Fruit fly (Drosophila melanogaster) whole organism, embryonic: ENCODE measurements around the gene AstA.

Experiments used
- CG10267 ChIP-seq: fragments of 200-800 bp; sonication (Bioruptor generic); optimal IDR thresholded peaks from 2 replicates; lab custom pipeline; 2018; ENCODE audit warnings: missing biosample characterization, mild to moderate bottlenecking, missing genetic modification characterization, moderate library complexity
- CG12659 ChIP-seq: fragments of 200-800 bp; sonication (Bioruptor generic); optimal IDR thresholded peaks from 3 replicates; lab custom pipeline; 2017; ENCODE audit warnings: mild to moderate bottlenecking, missing biosample characterization, missing genetic modification reagents, missing genetic modification characterization
- CG15514 ChIP-seq: fragments of 200-800 bp; sonication (Bioruptor generic); optimal IDR thresholded peaks from 3 replicates; lab custom pipeline; 2017; ENCODE audit warnings: missing biosample characterization, missing genetic modification characterization, mild to moderate bottlenecking, moderate library complexity, missing genetic modification reagents
- CG17186 ChIP-seq: fragments of 200-800 bp; sonication (Bioruptor generic); optimal IDR thresholded peaks from 3 replicates; lab custom pipeline; 2017; ENCODE audit warnings: missing biosample characterization, missing genetic modification reagents, missing genetic modification characterization
- CG17612 ChIP-seq: fragments of 200-800 bp; sonication (Bioruptor generic); IDR thresholded peaks from 2 replicates; pipeline ENCODE4 v1.3.6; 2022; ENCODE audit warnings: missing biosample characterization, missing genetic modification characterization
- CG2116 ChIP-seq: fragments of 200-800 bp; sonication (Bioruptor generic); optimal IDR thresholded peaks from 3 replicates; lab custom pipeline; 2018; ENCODE audit warnings: missing biosample characterization, mild to moderate bottlenecking, missing genetic modification characterization
- CG4424 ChIP-seq: fragments of 200-800 bp; sonication (Bioruptor generic); optimal IDR thresholded peaks from 3 replicates; lab custom pipeline; 2016; ENCODE audit warnings: missing biosample characterization, missing genetic modification characterization
- CG4820 ChIP-seq: fragments of 200-800 bp; sonication (Bioruptor generic); optimal IDR thresholded peaks from 3 replicates; lab custom pipeline; 2016; ENCODE audit warnings: missing biosample characterization, missing genetic modification characterization
- CG6175 ChIP-seq: fragments of 200-800 bp; sonication (Bioruptor generic); IDR thresholded peaks from 3 replicates; pipeline ENCODE4 v1.3.6; 2022; ENCODE audit warnings: missing biosample characterization, missing genetic modification characterization
- Deaf1 ChIP-seq: fragments of 200-800 bp; optimal IDR thresholded peaks from 3 replicates; lab custom pipeline; 2019; ENCODE audit warnings: missing biosample characterization, mild to moderate bottlenecking, missing genetic modification characterization, moderate library complexity
- Dll ChIP-seq: fragments of 200-800 bp; sonication (Bioruptor generic); IDR thresholded peaks from 4 replicates; pipeline ENCODE4 v1.3.6; 2022; ENCODE audit warnings: missing biosample characterization, missing genetic modification characterization; ENCODE audit not compliant: partially characterized antibody
- Doc3 ChIP-seq: fragments of 200-800 bp; sonication (Bioruptor generic); IDR thresholded peaks from 3 replicates; pipeline ENCODE4 v1.3.6; 2022; ENCODE audit warnings: missing biosample characterization, missing genetic modification characterization; ENCODE audit not compliant: partially characterized antibody
- Dref ChIP-seq: fragments of 200-800 bp; sonication (Bioruptor generic); IDR thresholded peaks from 2 replicates; pipeline ENCODE4 v1.3.6; 2022; ENCODE audit warnings: missing biosample characterization, missing genetic modification characterization
- E2f2 ChIP-seq: fragments of 200-800 bp; sonication (Bioruptor generic); IDR thresholded peaks from 2 replicates; pipeline ENCODE4 v1.3.6; 2022; ENCODE audit warnings: missing biosample characterization, missing genetic modification characterization
- Ets65A ChIP-seq: fragments of 200-800 bp; sonication (Bioruptor generic); peaks from one replicate; lab custom pipeline; 2016; ENCODE audit warnings: missing biosample characterization, missing genetic modification characterization
- H2.0 ChIP-seq: fragments of 200-800 bp; sonication (Bioruptor generic); IDR thresholded peaks from 2 replicates; pipeline ENCODE4 v1.3.6; 2022; ENCODE audit warnings: missing biosample characterization, missing genetic modification characterization
- Opbp ChIP-seq: fragments of 200-800 bp; sonication (Bioruptor generic); IDR thresholded peaks from 3 replicates; pipeline ENCODE4 v1.3.6; 2022; ENCODE audit warnings: missing biosample characterization, missing genetic modification characterization; ENCODE audit not compliant: partially characterized antibody
- Pdp1 ChIP-seq, 2 experiments: fragments of 200-800 bp; sonication (Bioruptor generic); optimal IDR thresholded peaks; 3 replicates each; lab custom pipeline; 2016; ENCODE audit warnings: missing biosample characterization in 2 of 2, missing genetic modification characterization in 2 of 2, mild to moderate bottlenecking in 1 of 2, moderate library complexity in 1 of 2
- Rfx ChIP-seq: fragments of 200-800 bp; sonication (Bioruptor generic); IDR thresholded peaks from 2 replicates; pipeline ENCODE4 v1.3.6; 2022; ENCODE audit warnings: missing biosample characterization, missing genetic modification characterization
- Scr ChIP-seq: fragments of 200-800 bp; sonication (Bioruptor generic); IDR thresholded peaks from 2 replicates; pipeline ENCODE4 v1.3.6; 2022; ENCODE audit warnings: missing biosample characterization, missing genetic modification characterization; ENCODE audit not compliant: partially characterized antibody
- Sin3A ChIP-seq: fragments of >200 bp; optimal IDR thresholded peaks from 2 replicates; lab custom pipeline; 2018
- Sry-δ ChIP-seq: fragments of 200-800 bp; sonication (Bioruptor generic); optimal IDR thresholded peaks from 2 replicates; lab custom pipeline; 2016; ENCODE audit warnings: missing biosample characterization, missing genetic modification characterization
- Xrp1 ChIP-seq: fragments of 200-800 bp; sonication (Bioruptor generic); IDR thresholded peaks from 2 replicates; pipeline ENCODE4 v1.3.6; 2022; ENCODE audit warnings: missing biosample characterization, missing genetic modification characterization
- ab ChIP-seq: fragments of 200-800 bp; sonication (Bioruptor generic); optimal IDR thresholded peaks from 2 replicates; lab custom pipeline; 2016; ENCODE audit warnings: missing biosample characterization, missing genetic modification characterization
- ato ChIP-seq: fragments of 200-800 bp; sonication (Bioruptor generic); IDR thresholded peaks from 2 replicates; pipeline ENCODE4 v1.3.6; 2022; ENCODE audit warnings: missing biosample characterization, missing genetic modification characterization; ENCODE audit not compliant: partially characterized antibody
- cas ChIP-seq: fragments of 200-800 bp; sonication (Bioruptor generic); IDR thresholded peaks from 2 replicates; pipeline ENCODE4 v1.3.6; 2022; ENCODE audit warnings: missing biosample characterization, missing genetic modification characterization
- gfzf ChIP-seq: fragments of 200-800 bp; sonication (Bioruptor generic); optimal IDR thresholded peaks from 2 replicates; lab custom pipeline; 2016; ENCODE audit warnings: missing biosample characterization, mild to moderate bottlenecking, missing genetic modification characterization, moderate library complexity
- gsb-n ChIP-seq: fragments of 200-800 bp; sonication (Bioruptor generic); optimal IDR thresholded peaks from 3 replicates; lab custom pipeline; 2018; ENCODE audit warnings: missing biosample characterization, mild to moderate bottlenecking, missing genetic modification characterization
- hbn ChIP-seq: fragments of 200-800 bp; sonication (Bioruptor generic); IDR thresholded peaks from 2 replicates; pipeline ENCODE4 v1.3.6; 2022; ENCODE audit warnings: missing biosample characterization, missing genetic modification characterization; ENCODE audit not compliant: partially characterized antibody
- inv ChIP-seq: fragments of 200-800 bp; sonication (Bioruptor generic); IDR thresholded peaks from 2 replicates; pipeline ENCODE4 v1.3.6; 2022; ENCODE audit warnings: missing biosample characterization, missing genetic modification characterization; ENCODE audit not compliant: partially characterized antibody
- klu ChIP-seq: fragments of 200-800 bp; sonication (Bioruptor generic); IDR thresholded peaks from 2 replicates; pipeline ENCODE4 v1.3.6; 2022; ENCODE audit warnings: missing biosample characterization, missing genetic modification characterization
- knrl ChIP-seq: fragments of 200-800 bp; sonication (Bioruptor generic); IDR thresholded peaks from 3 replicates; pipeline ENCODE4 v1.3.6; 2022; ENCODE audit warnings: missing biosample characterization, missing genetic modification characterization; ENCODE audit not compliant: partially characterized antibody
- org-1 ChIP-seq: fragments of 200-800 bp; sonication (Bioruptor generic); optimal IDR thresholded peaks from 2 replicates; lab custom pipeline; 2017; ENCODE audit warnings: missing biosample characterization, missing genetic modification characterization
- phol ChIP-seq: fragments of 200-800 bp; sonication (Bioruptor generic); optimal IDR thresholded peaks from 3 replicates; lab custom pipeline; 2018; ENCODE audit warnings: missing biosample characterization, mild to moderate bottlenecking, missing genetic modification characterization, moderate library complexity
- pzg ChIP-seq: fragments of 200-800 bp; sonication (Bioruptor generic); optimal IDR thresholded peaks from 3 replicates; lab custom pipeline; 2018; ENCODE audit warnings: missing biosample characterization, mild to moderate bottlenecking, missing genetic modification characterization, moderate library complexity
- scrt ChIP-seq: fragments of 200-800 bp; sonication (Bioruptor generic); optimal IDR thresholded peaks from 2 replicates; lab custom pipeline; 2018; ENCODE audit warnings: missing biosample characterization, mild to moderate bottlenecking, missing genetic modification characterization, moderate library complexity
- sd ChIP-seq: fragments of 200-800 bp; sonication (Bioruptor generic); optimal IDR thresholded peaks from 3 replicates; lab custom pipeline; 2018; ENCODE audit warnings: missing biosample characterization, mild to moderate bottlenecking, missing genetic modification characterization, moderate library complexity
- sens ChIP-seq: fragments of 200-800 bp; sonication (Bioruptor generic); peaks from one replicate; lab custom pipeline; 2016; ENCODE audit warnings: missing biosample characterization, missing genetic modification characterization
- seq ChIP-seq: fragments of 200-800 bp; sonication (Bioruptor generic); IDR thresholded peaks from 2 replicates; pipeline ENCODE4 v1.3.6; 2022; ENCODE audit warnings: missing biosample characterization, missing genetic modification characterization
- stwl ChIP-seq: fragments of 200-800 bp; sonication (Bioruptor generic); optimal IDR thresholded peaks from 3 replicates; lab custom pipeline; 2018; ENCODE audit warnings: missing biosample characterization, mild to moderate bottlenecking, missing genetic modification characterization, moderate library complexity
- tio ChIP-seq: fragments of 200-800 bp; sonication (Bioruptor generic); optimal IDR thresholded peaks from 2 replicates; lab custom pipeline; 2017; ENCODE audit warnings: missing biosample characterization, missing genetic modification characterization, inconsistent platforms
- vnd ChIP-seq: fragments of 200-800 bp; sonication (Bioruptor generic); IDR thresholded peaks from 3 replicates; pipeline ENCODE4 v1.3.6; 2022; ENCODE audit warnings: missing biosample characterization, missing genetic modification characterization; ENCODE audit not compliant: partially characterized antibody
- vvl ChIP-seq: fragments of 200-800 bp; sonication (Bioruptor generic); IDR thresholded peaks from 2 replicates; pipeline ENCODE4 v1.3.6; 2022; ENCODE audit warnings: missing biosample characterization, missing genetic modification characterization
- zen2 ChIP-seq: fragments of 200-800 bp; sonication (Bioruptor generic); IDR thresholded peaks from 3 replicates; pipeline ENCODE4 v1.3.6; 2022; ENCODE audit warnings: missing biosample characterization, missing genetic modification characterization; ENCODE audit not compliant: partially characterized antibody

Gene AstA

DNA sequence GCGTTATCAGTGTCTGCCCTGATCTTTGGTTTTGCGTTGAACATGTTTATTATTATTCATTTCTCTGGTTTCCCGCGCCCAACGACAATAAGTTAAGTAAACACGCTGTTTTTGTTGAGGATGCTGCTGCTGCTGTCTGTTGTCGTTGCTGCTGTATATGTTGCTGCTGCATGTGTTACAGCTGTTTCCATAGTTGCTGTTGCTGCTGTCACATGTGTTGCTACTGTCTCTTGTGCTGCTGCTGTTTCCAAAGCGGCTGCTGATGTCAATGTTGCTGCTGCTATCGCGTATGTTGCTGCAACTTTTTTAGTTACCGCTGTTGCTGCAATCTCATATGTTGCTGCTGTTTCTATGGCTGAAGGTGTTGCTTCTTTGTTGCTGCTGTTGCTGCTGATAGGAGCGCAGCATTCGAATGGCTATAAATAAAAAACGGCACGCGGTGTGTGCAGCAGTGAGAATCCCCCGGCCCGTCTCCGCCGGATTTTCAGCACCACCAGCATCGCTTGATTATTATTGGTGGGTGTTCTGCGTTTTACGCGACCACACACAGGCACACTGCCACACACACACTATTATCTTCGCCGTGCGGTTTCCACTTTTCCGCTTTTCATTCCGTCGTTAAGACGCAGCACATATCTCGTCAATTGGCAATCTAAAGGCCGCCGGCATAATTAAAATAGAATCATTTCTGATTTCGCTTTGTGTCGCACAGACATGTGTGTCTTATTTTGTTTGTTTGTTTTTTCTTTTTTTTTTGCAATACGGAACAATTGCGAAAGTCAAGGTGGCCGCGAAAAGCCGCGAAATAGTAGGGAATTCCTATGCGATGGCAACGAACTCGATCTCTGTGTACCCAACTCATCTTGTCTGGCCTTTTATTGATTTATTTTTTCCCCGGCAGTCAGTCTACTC, 44.2 kb downstream of the AstA start (continued):
- no peak for TF ChIP-seq cas
- TF ChIP-seq CG4820 (GFP tag; lab: Kevin White, UChicago) = no peak

dm6 chr3R:24719314-24720290, 45.3 kb downstream of the AstA start, which contains the start of the genes CG13630 and tok:
Gene CG13630 (minus strand): TSS chr3R:24719364.
Gene tok (plus strand): TSS chr3R:24719697.
- TF ChIP-seq CG10267 (tag; lab: Kevin White, UChicago) (peak; percentile 10), H2.0 (no peak), Sin3A (lab: Kevin White, UChicago) (peak; percentile 56), Opbp (GFP tag; lab: Robert Waterston, UW) (peak; percentile 80), Deaf1 (peak; percentile 84), vnd (GFP tag; lab: Robert Waterston, UW) (peak; percentile 66), knrl (peak; percentile 65), vvl (no peak), stwl (peak; percentile 68), gfzf (GFP tag; lab: Kevin White, UChicago) (peak; percentile 63), CG12659 (GFP tag; lab: Kevin White, UChicago) (peak; percentile 33), Dref (GFP tag; lab: Robert Waterston, UW) (peak; percentile 96), Dll (peak; percentile 77), zen2 (GFP tag; lab: Robert Waterston, UW) (peak; percentile 41; the same call in 1 of the 3 replicates), ab (no peak), ato (GFP tag; lab: Robert Waterston, UW) (peak; percentile 44), CG4424 (GFP tag; lab: Kevin White, UChicago) (no peak), tio (GFP tag; lab: Kevin White, UChicago) (no peak), klu (no peak), CG6175 (GFP tag; lab: Robert Waterston, UW) (no peak), E2f2 (GFP tag; lab: Robert Waterston, UW) (peak; percentile 90), Ets65A (GFP tag; lab: Kevin White, UChicago) (peak; percentile 9), sd (tag; lab: Kevin White, UChicago) (peak; percentile 42), pzg (GFP tag; lab: Kevin White, UChicago) (peak; percentile 69), inv (GFP tag; lab: Robert Waterston, UW) (peak; percentile 69), Xrp1 (no peak), CG17186 (GFP tag; lab: Kevin White, UChicago) (peak; percentile 13), scrt (peak; percentile 9), seq (GFP tag; lab: Robert Waterston, UW) (no peak), Pdp1 (GFP tag; optimal IDR thresholded peaks at IDR 0.05; lab: Kevin White, UChicago) (peak in 1 of 2 experiments; percentile 18), Sry-δ (GFP tag; lab: Kevin White, UChicago) (peak; percentile 57), Scr (GFP tag; lab: Robert Waterston, UW) (peak; percentile 78), Rfx (GFP tag; lab: Robert Waterston, UW) (peak; percentile 35; the same call in 1 of the 2 replicates), org-1 (GFP tag; lab: Kevin White, UChicago) (no peak), Doc3 (peak; percentile 72), CG17612 (no peak), CG2116 (GFP tag; lab: Kevin White, UChicago) (peak; percentile 85), hbn (GFP tag; lab: Robert Waterston, UW) (peak; percentile 67), gsb-n (peak; percentile 38), sens (GFP tag; lab: Kevin White, UChicago) (peak; percentile 66), phol (tag; lab: Kevin White, UChicago) (peak; percentile 52), CG15514 (GFP tag; lab: Kevin White, UChicago) (peak; percentile 45)
